Worm (Caenorhabditis elegans): ENCODE results near the gene R09D1.13.

DNA sequence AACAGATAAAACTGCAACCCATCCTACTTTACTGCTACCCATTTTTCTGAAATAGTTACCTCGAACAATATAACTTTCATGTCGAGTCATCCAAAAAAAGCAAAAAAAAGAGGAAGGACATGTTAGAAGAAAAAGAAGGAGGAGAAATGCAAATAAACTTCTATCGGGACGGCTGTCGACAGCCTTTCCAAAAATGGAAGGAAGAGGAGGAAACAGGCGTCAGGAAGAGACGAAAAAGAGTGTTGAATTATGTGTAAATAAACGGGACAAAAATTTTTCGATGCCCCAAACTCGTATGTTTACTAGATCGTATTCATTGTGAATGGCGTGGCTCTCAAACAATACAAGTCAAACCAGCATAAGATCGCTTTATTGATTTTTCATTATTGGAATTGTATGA is 17.6 kb downstream of the R09D1.13 start, which contains the start of gene M176.5:
- TF ChIP-seq ama-1 (optimal IDR thresholded peaks at IDR 0.05) = no peak
- TF ChIP-seq scrt-1 (GFP tag; IDR thresholded peaks at IDR 0.05) = no peak
- TF ChIP-seq aly-1 (tag; optimal IDR thresholded peaks at IDR 0.05) = no peak
- TF ChIP-seq sea-1 (GFP tag; conservative IDR thresholded peaks at IDR 0.05) = no peak
- TF ChIP-seq tbx-37 (GFP tag; conservative IDR thresholded peaks at IDR 0.05) = no peak
- no peak for TF ChIP-seq flt-1 (GFP tag; IDR thresholded peaks at IDR 0.05)
- TF ChIP-seq ets-7 (tag; optimal IDR thresholded peaks at IDR 0.05) = no peak
